Worm (Caenorhabditis elegans) whole organism, young adult: ENCODE results near the gene W06G6.17.

Experiments
- aptf-2 ChIP-seq: fragments of 200-800 bp; sonication (Bioruptor generic); conservative IDR thresholded peaks from 2 replicates; pipeline ENCODE4 v1.3.6; 2022; ENCODE audit warnings: missing genetic modification reagents, missing genetic modification characterization, missing compliant biosample characterization
- cebp-1 ChIP-seq, 2 experiments: fragments of 200-800 bp in 1 of 2; sonication (Bioruptor generic) in 1 of 2; sonication (generic microtip) in 1 of 2; IDR thresholded peaks in 1 of 2; optimal IDR thresholded peaks in 1 of 2; 2 replicates each; pipeline versions ENCODE4 v1.3.6 to Lab custom; 2017 to 2022; ENCODE audit warnings: missing compliant biosample characterization in 2 of 2, missing genetic modification characterization in 2 of 2, mild to moderate bottlenecking in 1 of 2, missing genetic modification reagents in 1 of 2, moderate library complexity in 1 of 2
- ceh-100 ChIP-seq: fragments of 200-800 bp; sonication (Bioruptor generic); IDR thresholded peaks from 2 replicates; pipeline ENCODE4 v1.3.6; 2022; ENCODE audit warnings: missing genetic modification reagents, missing genetic modification characterization, missing compliant biosample characterization
- efl-1 ChIP-seq: fragments of 150-350 bp; optimal IDR thresholded peaks from 2 replicates; lab custom pipeline; 2014; ENCODE audit warnings: missing biosample characterization, missing genetic modification reagents, missing genetic modification characterization
- nhr-27 ChIP-seq: fragments of 200-800 bp; sonication (Bioruptor generic); optimal IDR thresholded peaks from 2 replicates; lab custom pipeline; 2018; ENCODE audit warnings: mild to moderate bottlenecking, missing genetic modification characterization, moderate library complexity, missing compliant biosample characterization
- snpc-4 ChIP-seq, 5 experiments: fragments of 150-350 bp in 1 of 5; sonication (generic microtip) in 4 of 5; optimal IDR thresholded peaks; 2 replicates each; lab custom pipeline; 2014 to 2018; ENCODE audit warnings: missing genetic modification characterization in 5 of 5, missing biosample characterization in 3 of 5, antibody characterized with exemption in 2 of 5, mild to moderate bottlenecking in 2 of 5, missing compliant biosample characterization in 2 of 5, missing genotype in 2 of 5, moderate library complexity in 2 of 5, missing genetic modification reagents in 1 of 5
- somi-1 ChIP-seq: fragments of 200-800 bp; sonication (Bioruptor generic); optimal IDR thresholded peaks from 2 replicates; lab custom pipeline; 2018; ENCODE audit warnings: mild to moderate bottlenecking, missing genetic modification characterization, missing compliant biosample characterization
- unc-130 ChIP-seq: sonication (generic microtip); optimal IDR thresholded peaks from 2 replicates; lab custom pipeline; 2016; ENCODE audit warnings: missing genetic modification reagents, missing genetic modification characterization, missing compliant biosample characterization
- unc-62 ChIP-seq: fragments of 150-350 bp; optimal IDR thresholded peaks from 2 replicates; lab custom pipeline; 2014; ENCODE audit warnings: missing biosample characterization, missing genetic modification reagents, missing genetic modification characterization
- ztf-3 ChIP-seq: fragments of 200-800 bp; sonication (Bioruptor generic); optimal IDR thresholded peaks from 2 replicates; lab custom pipeline; 2018; ENCODE audit warnings: mild to moderate bottlenecking, missing genetic modification characterization, missing compliant biosample characterization

- TF ChIP-seq snpc-4 (GFP tag; optimal IDR thresholded peaks at IDR 0.05; lab: Kevin White, UChicago) (no peak), snpc-4 (tag; optimal IDR thresholded peaks at IDR 0.05; lab: Kevin White, UChicago) (no peak), cebp-1 (GFP tag; IDR thresholded peaks at IDR 0.05; lab: Robert Waterston, UW) (no peak), cebp-1 (tag; optimal IDR thresholded peaks at IDR 0.05; lab: Kevin White, UChicago) (no peak), somi-1 (no peak), aptf-2 (GFP tag; lab: Robert Waterston, UW) (no peak), unc-130 (GFP tag; lab: Kevin White, UChicago) (no peak), unc-62 (GFP tag; lab: Kevin White, UChicago) (no peak), ztf-3 (GFP tag; lab: Kevin White, UChicago) (no peak), ceh-100 (GFP tag; lab: Robert Waterston, UW) (no peak), efl-1 (no peak), nhr-27 (tag; lab: Kevin White, UChicago) (no peak)
These were observed 40.8 kb downstream of the W06G6.17 start for ce11 chrV:16604301-16604700.
